Worm (Caenorhabditis elegans) whole organism, late embryonic: ENCODE results near the gene epc-1.

ENCODE experiments used
- C08G9.2 ChIP-seq: sonication (generic microtip); optimal IDR thresholded peaks from 2 replicates; lab custom pipeline; 2016; ENCODE audit warnings: mild to moderate bottlenecking, missing genetic modification characterization, moderate library complexity, missing compliant biosample characterization
- C38D4.7 ChIP-seq: fragments of 200-800 bp; sonication (Bioruptor generic); optimal IDR thresholded peaks from 2 replicates; lab custom pipeline; 2018; ENCODE audit warnings: mild to moderate bottlenecking, missing genetic modification characterization, moderate library complexity, missing compliant biosample characterization
- F13H6.1 ChIP-seq: sonication (generic microtip); optimal IDR thresholded peaks from 2 replicates; lab custom pipeline; 2016; ENCODE audit warnings: missing genetic modification characterization, missing compliant biosample characterization
- K02D7.2 ChIP-seq: sonication (generic microtip); optimal IDR thresholded peaks from 2 replicates; lab custom pipeline; 2017; ENCODE audit warnings: mild to moderate bottlenecking, missing genetic modification characterization, missing compliant biosample characterization
- K09A11.1 ChIP-seq: sonication (generic microtip); optimal IDR thresholded peaks from 2 replicates; lab custom pipeline; 2017; ENCODE audit warnings: antibody characterized with exemption, mild to moderate bottlenecking, missing genetic modification characterization, missing compliant biosample characterization; ENCODE audit not compliant: insufficient read depth
- T23F11.4 ChIP-seq: fragments of 200-800 bp; sonication (Bioruptor generic); optimal IDR thresholded peaks from 2 replicates; lab custom pipeline; 2018; ENCODE audit warnings: mild to moderate bottlenecking, missing genetic modification characterization, missing compliant biosample characterization
- ahr-1 ChIP-seq: sonication (generic microtip); optimal IDR thresholded peaks from 2 replicates; lab custom pipeline; 2016; ENCODE audit warnings: missing genetic modification characterization, missing compliant biosample characterization
- ama-1 ChIP-seq: fragments of 150-350 bp; optimal IDR thresholded peaks from 2 replicates; lab custom pipeline; 2014
- ceh-18 ChIP-seq: sonication (generic microtip); optimal IDR thresholded peaks from 2 replicates; lab custom pipeline; 2016; ENCODE audit warnings: missing genetic modification characterization, missing compliant biosample characterization
- ceh-2 ChIP-seq: sonication (generic microtip); optimal IDR thresholded peaks from 2 replicates; lab custom pipeline; 2016; ENCODE audit warnings: missing genotype, missing genetic modification characterization, missing compliant biosample characterization
- ceh-22 ChIP-seq: sonication (generic microtip); optimal IDR thresholded peaks from 2 replicates; lab custom pipeline; 2017; ENCODE audit warnings: missing biosample characterization, missing genetic modification characterization
- ceh-24 ChIP-seq: sonication (generic microtip); optimal IDR thresholded peaks from 2 replicates; lab custom pipeline; 2016; ENCODE audit warnings: mild to moderate bottlenecking, missing genetic modification characterization, missing compliant biosample characterization
- ceh-34 ChIP-seq: sonication (generic microtip); optimal IDR thresholded peaks from 2 replicates; lab custom pipeline; 2016; ENCODE audit warnings: mild to moderate bottlenecking, missing genetic modification characterization, missing compliant biosample characterization
- ceh-45 ChIP-seq: fragments of 200-800 bp; sonication (Bioruptor generic); IDR thresholded peaks from 2 replicates; pipeline ENCODE4 v1.3.6; 2022; ENCODE audit warnings: missing genetic modification reagents, missing genetic modification characterization, missing compliant biosample characterization
- ceh-6 ChIP-seq: fragments of 200-800 bp; sonication (Bioruptor generic); optimal IDR thresholded peaks from 2 replicates; lab custom pipeline; 2018; ENCODE audit warnings: mild to moderate bottlenecking, missing genetic modification characterization, missing compliant biosample characterization
- che-1 ChIP-seq: sonication (generic microtip); optimal IDR thresholded peaks from 2 replicates; lab custom pipeline; 2016; ENCODE audit warnings: mild to moderate bottlenecking, missing genetic modification characterization, missing compliant biosample characterization
- dmd-4 ChIP-seq: sonication (generic microtip); optimal IDR thresholded peaks from 2 replicates; lab custom pipeline; 2016; ENCODE audit warnings: borderline replicate concordance, missing genetic modification characterization, missing compliant biosample characterization
- dve-1 ChIP-seq: sonication (generic microtip); optimal IDR thresholded peaks from 2 replicates; lab custom pipeline; 2017; ENCODE audit warnings: antibody characterized with exemption, mild to moderate bottlenecking, missing genetic modification characterization, missing compliant biosample characterization
- elt-2 ChIP-seq: sonication (generic microtip); optimal IDR thresholded peaks from 2 replicates; lab custom pipeline; 2016; ENCODE audit warnings: missing genetic modification reagents, missing genetic modification characterization, missing compliant biosample characterization
- elt-4 ChIP-seq: sonication (generic microtip); optimal IDR thresholded peaks from 2 replicates; lab custom pipeline; 2016; ENCODE audit warnings: missing genetic modification characterization, missing compliant biosample characterization
- ets-4 ChIP-seq: sonication (generic microtip); optimal IDR thresholded peaks from 2 replicates; lab custom pipeline; 2016; ENCODE audit warnings: missing genetic modification characterization, missing compliant biosample characterization
- fkh-10 ChIP-seq: fragments of 150-350 bp; optimal IDR thresholded peaks from 2 replicates; lab custom pipeline; 2014; ENCODE audit warnings: missing biosample characterization, missing genetic modification reagents, missing genetic modification characterization
- hlh-13 ChIP-seq: fragments of 200-800 bp; sonication (Bioruptor generic); optimal IDR thresholded peaks from 2 replicates; lab custom pipeline; 2018; ENCODE audit warnings: mild to moderate bottlenecking, missing genetic modification characterization, missing compliant biosample characterization
- hlh-15 ChIP-seq: sonication (generic microtip); optimal IDR thresholded peaks from 2 replicates; lab custom pipeline; 2016; ENCODE audit warnings: missing genetic modification characterization, missing compliant biosample characterization
- hlh-6 ChIP-seq: sonication (generic microtip); optimal IDR thresholded peaks from 2 replicates; lab custom pipeline; 2016; ENCODE audit warnings: missing genotype, missing genetic modification characterization, missing compliant biosample characterization
- hlh-8 ChIP-seq: sonication (generic microtip); optimal IDR thresholded peaks from 2 replicates; lab custom pipeline; 2016; ENCODE audit warnings: missing genotype, missing genetic modification characterization, missing compliant biosample characterization
- lim-6 ChIP-seq: sonication (generic microtip); optimal IDR thresholded peaks from 2 replicates; lab custom pipeline; 2016; ENCODE audit warnings: missing genetic modification characterization, missing compliant biosample characterization
- madf-2 ChIP-seq: sonication (generic microtip); optimal IDR thresholded peaks from 2 replicates; lab custom pipeline; 2017; ENCODE audit warnings: missing genetic modification characterization, missing compliant biosample characterization
- mec-3 ChIP-seq: sonication (generic microtip); optimal IDR thresholded peaks from 2 replicates; lab custom pipeline; 2016; ENCODE audit warnings: borderline replicate concordance, missing genetic modification characterization, missing compliant biosample characterization
- nfya-1 ChIP-seq: sonication (generic microtip); optimal IDR thresholded peaks from 2 replicates; lab custom pipeline; 2017; ENCODE audit warnings: missing genetic modification characterization, mild to moderate bottlenecking, missing compliant biosample characterization, antibody characterized with exemption, moderate library complexity
- nhr-232 ChIP-seq: sonication (generic microtip); optimal IDR thresholded peaks from 2 replicates; lab custom pipeline; 2016; ENCODE audit warnings: missing genetic modification characterization, missing compliant biosample characterization
- odd-2 ChIP-seq: sonication (generic microtip); optimal IDR thresholded peaks from 2 replicates; lab custom pipeline; 2017; ENCODE audit warnings: antibody characterized with exemption, mild to moderate bottlenecking, missing genetic modification characterization, missing compliant biosample characterization
- pag-3 ChIP-seq: sonication (generic microtip); optimal IDR thresholded peaks from 2 replicates; lab custom pipeline; 2016; ENCODE audit warnings: missing compliant biosample characterization, missing genetic modification characterization, borderline replicate concordance
- pat-9 ChIP-seq: fragments of 200-800 bp; sonication (Bioruptor generic); optimal IDR thresholded peaks from 2 replicates; lab custom pipeline; 2018; ENCODE audit warnings: mild to moderate bottlenecking, missing genetic modification characterization, moderate library complexity, missing compliant biosample characterization
- pax-1 ChIP-seq: fragments of 150-350 bp; optimal IDR thresholded peaks from 2 replicates; lab custom pipeline; 2014; ENCODE audit warnings: missing biosample characterization, missing genetic modification characterization
- pha-2 ChIP-seq: sonication (generic microtip); optimal IDR thresholded peaks from 2 replicates; lab custom pipeline; 2017; ENCODE audit warnings: mild to moderate bottlenecking, missing genetic modification characterization, missing compliant biosample characterization
- pha-4 ChIP-seq: fragments of 150-350 bp; optimal IDR thresholded peaks from 2 replicates; lab custom pipeline; 2018; ENCODE audit warnings: missing biosample characterization, missing genetic modification reagents, missing genetic modification characterization
- pros-1 ChIP-seq: fragments of 150-350 bp; optimal IDR thresholded peaks from 2 replicates; lab custom pipeline; 2014; ENCODE audit warnings: missing biosample characterization, missing genetic modification reagents, missing genetic modification characterization
- rnt-1 ChIP-seq: sonication (generic microtip); optimal IDR thresholded peaks from 2 replicates; lab custom pipeline; 2016; ENCODE audit warnings: missing genetic modification characterization, missing compliant biosample characterization
- sox-2 ChIP-seq: fragments of 200-800 bp; sonication (Bioruptor generic); IDR thresholded peaks from 2 replicates; pipeline ENCODE4 v1.3.6; 2022; ENCODE audit warnings: missing genetic modification reagents, missing genetic modification characterization, missing compliant biosample characterization
- sox-4 ChIP-seq: sonication (generic microtip); optimal IDR thresholded peaks from 2 replicates; lab custom pipeline; 2017; ENCODE audit warnings: mild to moderate bottlenecking, missing genetic modification characterization, inconsistent platforms, missing compliant biosample characterization
- syd-9 ChIP-seq: sonication (generic microtip); optimal IDR thresholded peaks from 2 replicates; lab custom pipeline; 2016; ENCODE audit warnings: mild to moderate bottlenecking, missing genetic modification characterization, moderate library complexity, missing compliant biosample characterization
- tbx-2 ChIP-seq: sonication (generic microtip); optimal IDR thresholded peaks from 2 replicates; lab custom pipeline; 2016; ENCODE audit warnings: missing genetic modification characterization, missing compliant biosample characterization
- tbx-7 ChIP-seq: sonication (generic microtip); optimal IDR thresholded peaks from 2 replicates; lab custom pipeline; 2016; ENCODE audit warnings: missing genotype, missing genetic modification characterization, missing compliant biosample characterization
- ttx-3 ChIP-seq: sonication (generic microtip); optimal IDR thresholded peaks from 2 replicates; lab custom pipeline; 2016; ENCODE audit warnings: missing genetic modification reagents, missing genetic modification characterization, missing compliant biosample characterization
- unc-3 ChIP-seq, 2 experiments: fragments of 200-800 bp in 1 of 2; sonication (Bioruptor generic) in 1 of 2; sonication (generic microtip) in 1 of 2; conservative IDR thresholded peaks in 1 of 2; optimal IDR thresholded peaks in 1 of 2; 2 replicates each; pipeline versions ENCODE4 v1.3.6 to Lab custom; 2016 to 2022; ENCODE audit warnings: missing compliant biosample characterization in 2 of 2, missing genetic modification characterization in 2 of 2, missing genetic modification reagents in 1 of 2
- unc-42 ChIP-seq: sonication (generic microtip); optimal IDR thresholded peaks from 2 replicates; lab custom pipeline; 2016; ENCODE audit warnings: missing genotype, missing genetic modification characterization, missing compliant biosample characterization
- unc-55 ChIP-seq: sonication (generic microtip); optimal IDR thresholded peaks from 2 replicates; lab custom pipeline; 2017; ENCODE audit warnings: missing biosample characterization, missing genetic modification reagents, missing genetic modification characterization
- unc-86 ChIP-seq: sonication (generic microtip); optimal IDR thresholded peaks from 2 replicates; lab custom pipeline; 2016; ENCODE audit warnings: missing genetic modification characterization, missing compliant biosample characterization
- zip-5 ChIP-seq: sonication (generic microtip); optimal IDR thresholded peaks from 2 replicates; lab custom pipeline; 2016; ENCODE audit warnings: missing genetic modification characterization, missing compliant biosample characterization
- ztf-16 ChIP-seq: sonication (generic microtip); optimal IDR thresholded peaks from 2 replicates; lab custom pipeline; 2017; ENCODE audit warnings: missing genetic modification characterization, missing compliant biosample characterization

The epc-1 gene

DNA sequence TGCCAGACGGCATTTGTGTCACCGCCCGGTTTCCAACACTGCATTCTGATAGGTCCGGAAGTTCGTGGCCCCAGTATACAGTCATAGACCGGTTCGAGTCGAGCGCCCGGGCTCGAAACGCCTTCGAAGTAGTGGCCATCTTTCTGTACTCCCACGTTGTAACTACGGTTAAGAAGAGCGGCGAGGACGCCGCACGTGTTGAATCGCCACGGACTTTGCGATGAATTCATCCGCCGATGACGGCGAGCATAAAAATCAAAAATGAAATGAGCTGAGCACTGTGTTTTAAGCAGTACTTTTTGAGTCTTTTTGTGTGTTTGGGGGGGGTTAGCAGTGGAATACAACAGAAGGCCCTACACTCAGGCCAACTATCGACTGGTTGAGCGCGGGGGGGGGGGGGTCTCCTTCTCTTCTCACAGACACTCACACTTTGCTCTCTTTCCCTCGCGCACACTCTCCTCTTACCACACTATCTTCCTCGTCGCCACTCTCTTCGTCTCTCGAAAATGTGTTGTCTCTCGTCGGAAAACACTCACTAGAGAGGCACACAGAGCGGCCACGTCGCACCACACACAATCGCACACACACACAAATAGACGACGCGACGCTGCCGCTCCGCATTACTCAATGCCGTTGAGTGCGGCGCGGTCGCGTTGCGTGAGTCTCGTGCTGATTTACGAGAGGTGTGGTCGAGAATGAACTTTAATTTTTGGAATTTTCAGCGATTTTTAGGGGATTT lies at the start of gene epc-1:
TSS of gene epc-1 (minus strand) at position 367 of the 739 bp plus-strand sequence.
- TF ChIP-seq fkh-10 (GFP tag; lab: Kevin White, UChicago): peak; percentile 37
- peak; percentile 42 for TF ChIP-seq rnt-1 (tag; lab: Kevin White, UChicago)
- peak; percentile 96 for TF ChIP-seq nfya-1
- no peak for TF ChIP-seq ttx-3 (tag; lab: Kevin White, UChicago)
- no peak for TF ChIP-seq hlh-13
- TF ChIP-seq hlh-15 (tag; lab: Kevin White, UChicago): no peak
- peak; percentile 62 for TF ChIP-seq ets-4
- TF ChIP-seq lim-6 (tag; lab: Kevin White, UChicago): no peak
- TF ChIP-seq ahr-1: no peak
- TF ChIP-seq C08G9.2: peak; percentile 20
- TF ChIP-seq ama-1 (lab: Kevin White, UChicago): peak; percentile 70
- TF ChIP-seq ceh-18: peak; percentile 81
- peak; percentile 14 for TF ChIP-seq unc-86 (tag; lab: Kevin White, UChicago)
- peak; percentile 10 for TF ChIP-seq K09A11.1 (tag; lab: Kevin White, UChicago)
- TF ChIP-seq pag-3 (tag; lab: Kevin White, UChicago): no peak
- TF ChIP-seq tbx-7: no peak
- peak; percentile 12 for TF ChIP-seq syd-9 (tag; lab: Kevin White, UChicago)
- no peak for TF ChIP-seq mec-3 (tag; lab: Kevin White, UChicago)
- no peak for TF ChIP-seq pat-9
- no peak for TF ChIP-seq K02D7.2 (tag; lab: Kevin White, UChicago)
- TF ChIP-seq hlh-6 (tag; lab: Kevin White, UChicago): no peak
- no peak for TF ChIP-seq odd-2 (tag; lab: Kevin White, UChicago)
- peak; percentile 33 for TF ChIP-seq ceh-2 (tag; lab: Kevin White, UChicago)
- peak; percentile 8 for TF ChIP-seq hlh-8 (tag; lab: Kevin White, UChicago)
- peak; percentile 64 for TF ChIP-seq unc-42
- TF ChIP-seq ceh-34: peak; percentile 84
- no peak for TF ChIP-seq ztf-16
- peak; percentile 47 for TF ChIP-seq pros-1
- no peak for TF ChIP-seq ceh-22 (tag; lab: Kevin White, UChicago)
- TF ChIP-seq sox-2 (GFP tag; lab: Robert Waterston, UW): no peak; the same call in 1 of the 2 replicates
- TF ChIP-seq T23F11.4 (GFP tag; lab: Kevin White, UChicago): peak; percentile 40
- TF ChIP-seq pha-2 (tag; lab: Kevin White, UChicago): peak; percentile 10
- TF ChIP-seq sox-4 (tag; lab: Kevin White, UChicago): no peak
- peak; percentile 93 for TF ChIP-seq unc-55 (GFP tag; lab: Kevin White, UChicago)
- no peak for TF ChIP-seq ceh-24
- peak; percentile 82 for TF ChIP-seq tbx-2 (tag; lab: Kevin White, UChicago)
- TF ChIP-seq dve-1 (tag; lab: Kevin White, UChicago): peak; percentile 14
- TF ChIP-seq F13H6.1 (tag; lab: Kevin White, UChicago): peak; percentile 44
- TF ChIP-seq zip-5 (tag; lab: Kevin White, UChicago): no peak
- TF ChIP-seq unc-3 (GFP tag; conservative IDR thresholded peaks at IDR 0.05; lab: Robert Waterston, UW): no peak
- no peak for TF ChIP-seq unc-3 (tag; optimal IDR thresholded peaks at IDR 0.05; lab: Kevin White, UChicago)
- no peak for TF ChIP-seq dmd-4 (tag; lab: Kevin White, UChicago)
- peak; percentile 60 for TF ChIP-seq che-1
- peak; percentile 37 for TF ChIP-seq madf-2
- TF ChIP-seq ceh-6 (GFP tag; lab: Kevin White, UChicago): peak; percentile 49
- TF ChIP-seq ceh-45 (GFP tag; lab: Robert Waterston, UW): no peak
- no peak for TF ChIP-seq pax-1 (tag; lab: Kevin White, UChicago)
- TF ChIP-seq pha-4 (tag; lab: Kevin White, UChicago): no peak
- TF ChIP-seq nhr-232 (tag; lab: Kevin White, UChicago): no peak
- peak; percentile 27 for TF ChIP-seq C38D4.7
- no peak for TF ChIP-seq elt-4
- peak; percentile 45 for TF ChIP-seq elt-2 (tag; lab: Kevin White, UChicago)
